Worm (Caenorhabditis elegans) whole organism, L4/young adult: ENCODE results near the gene gsto-1.

ENCODE experiments used
- W03F9.2 ChIP-seq: fragments of 150-350 bp; optimal IDR thresholded peaks from 2 replicates; lab custom pipeline; 2014; ENCODE audit warnings: missing biosample characterization, missing genetic modification characterization
- dao-5 ChIP-seq: sonication (generic microtip); optimal IDR thresholded peaks from 2 replicates; lab custom pipeline; 2016; ENCODE audit warnings: missing genotype, missing genetic modification characterization, moderate library complexity, missing compliant biosample characterization
- him-1 ChIP-seq: sonication (generic microtip); optimal IDR thresholded peaks from 2 replicates; lab custom pipeline; 2016; ENCODE audit warnings: missing genotype, missing genetic modification reagents, missing genetic modification characterization, missing compliant biosample characterization

DNA sequence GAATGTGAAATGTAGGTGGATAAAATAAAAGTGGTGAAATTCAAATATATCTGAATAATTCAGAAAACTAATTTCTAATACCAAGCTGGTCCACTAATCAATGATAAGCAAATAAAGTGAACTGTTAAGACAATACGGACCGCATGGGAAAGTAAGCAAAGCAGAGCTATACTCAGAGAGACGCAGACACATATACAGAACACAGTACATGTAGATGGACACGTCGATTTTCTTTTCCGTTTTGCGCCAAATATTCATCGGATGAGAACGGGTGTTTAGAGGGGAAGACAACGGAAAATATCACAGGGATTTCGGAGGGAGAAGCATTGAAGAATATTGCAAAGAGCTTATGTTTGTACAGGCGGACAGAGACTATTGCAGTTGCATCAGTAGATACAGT lies 20.9 kb downstream of the gsto-1 start:
- TF ChIP-seq dao-5 (tag; lab: Kevin White, UChicago) = no peak
- no peak for TF ChIP-seq him-1
- no peak for TF ChIP-seq W03F9.2 (tag; lab: Kevin White, UChicago)
